Worm (Caenorhabditis elegans) whole organism, L1 larva: Measurements from ENCODE around the gene ZK666.14.

Experiments used
- F16B12.6 ChIP-seq: fragments of 150-350 bp; optimal IDR thresholded peaks from 2 replicates; lab custom pipeline; 2014; ENCODE audit warnings: missing biosample characterization, missing genetic modification characterization
- fkh-10 ChIP-seq: sonication (generic microtip); optimal IDR thresholded peaks from 2 replicates; lab custom pipeline; 2017; ENCODE audit warnings: missing biosample characterization, missing genetic modification reagents, missing genetic modification characterization
- lin-15B ChIP-seq: fragments of 150-350 bp; sonication (generic microtip); optimal IDR thresholded peaks from 3 replicates; lab custom pipeline; 2014; ENCODE audit warnings: missing biosample characterization, missing genetic modification characterization
- nhr-90 ChIP-seq: sonication (generic microtip); optimal IDR thresholded peaks from 2 replicates; lab custom pipeline; 2016; ENCODE audit warnings: mild to moderate bottlenecking, missing genetic modification characterization, missing compliant biosample characterization; ENCODE audit not compliant: poor library complexity
- snpc-4 ChIP-seq: fragments of 150-350 bp; optimal IDR thresholded peaks from 2 replicates; lab custom pipeline; 2014; ENCODE audit warnings: missing biosample characterization, missing genetic modification characterization

ce11 chrII:10543457-10544137 lies 49.0 kb downstream of the ZK666.14 start:
- TF ChIP-seq snpc-4 (tag; lab: Kevin White, UChicago) (no peak), fkh-10 (GFP tag; lab: Kevin White, UChicago) (no peak), F16B12.6 (tag; lab: Kevin White, UChicago) (no peak), nhr-90 (tag; lab: Kevin White, UChicago) (no peak), lin-15B (no peak)
